Worm (Caenorhabditis elegans): ENCODE measurements around the gene R04A9.3.
"Not testable (repeated sequence)": the region's sequence is repeated elsewhere in the genome, so short reads cannot be mapped to it uniquely, and the experiment has no call there.

DNA sequence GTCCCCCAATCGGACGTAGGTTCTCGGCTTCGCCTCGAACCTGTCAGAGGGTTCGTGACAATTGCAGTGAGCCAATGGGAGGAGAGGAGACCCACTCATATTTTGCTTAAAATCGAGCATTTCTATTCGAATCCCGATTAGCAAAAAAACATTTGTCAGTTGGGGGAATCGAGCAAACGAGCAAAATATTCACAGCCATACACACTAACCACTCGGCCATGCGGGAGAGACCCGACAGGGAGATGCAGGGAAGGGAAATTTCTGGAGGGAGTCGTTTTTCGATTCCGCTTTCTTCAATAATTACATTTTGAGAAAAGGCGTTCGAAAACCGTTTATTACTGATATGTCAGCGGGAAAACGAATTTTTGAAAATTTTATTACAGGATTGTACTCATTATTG is 29.0 kb downstream of the R04A9.3 start:
- not testable (repeated sequence) for TF ChIP-seq unc-39 (tag; optimal IDR thresholded peaks at IDR 0.05); cnd-1 (tag; optimal IDR thresholded peaks at IDR 0.05); mep-1 (tag; optimal IDR thresholded peaks at IDR 0.05); unc-62 (GFP tag; optimal IDR thresholded peaks at IDR 0.05); snpc-4 (tag; optimal IDR thresholded peaks at IDR 0.05); nhr-28 (tag; optimal IDR thresholded peaks at IDR 0.05); nhr-2 (tag; optimal IDR thresholded peaks at IDR 0.05); pha-4 (tag; optimal IDR thresholded peaks at IDR 0.05); nhr-76 (tag; optimal IDR thresholded peaks at IDR 0.05); ces-1 (GFP tag; optimal IDR thresholded peaks at IDR 0.05); bed-3 (GFP tag; optimal IDR thresholded peaks at IDR 0.05); blmp-1 (tag; optimal IDR thresholded peaks at IDR 0.05)
- TF ChIP-seq sptf-1 (tag; optimal IDR thresholded peaks at IDR 0.05) = peak; percentile 8

Measured in whole organism, mixed stage, embryonic.